Fruit fly (Drosophila melanogaster): ENCODE results near the gene Hex-A.
A peak's percentile ranks its signal among the peaks of the same experiment; 100 is the strongest.

Gene Hex-A

DNA sequence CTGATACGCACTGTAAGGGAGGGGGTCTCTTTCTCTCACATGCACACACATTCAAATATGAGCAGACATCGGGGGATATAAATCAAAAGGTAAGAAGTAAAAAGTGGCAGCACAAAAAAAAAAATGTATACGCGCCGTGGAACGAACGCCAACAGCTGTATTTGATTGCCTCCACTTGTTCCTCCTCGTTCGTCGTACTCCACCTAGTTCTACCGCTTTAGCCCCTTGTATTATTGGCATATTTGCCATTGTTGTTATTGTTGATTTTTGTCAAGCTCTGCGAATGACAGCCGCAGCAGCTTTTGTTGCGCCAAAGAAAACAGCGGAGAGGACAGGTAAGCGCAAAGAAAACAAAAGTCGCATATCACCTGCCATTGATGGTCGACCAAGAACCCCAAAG, 51.4 kb downstream of the Hex-A start:
- TF ChIP-seq Med (GFP tag) (peak; percentile 37), CG8388 (GFP tag; optimal IDR thresholded peaks at IDR 0.05) (peak; percentile 10), CkIIα-i1 (GFP tag; IDR thresholded peaks at IDR 0.05) (no peak), scrt (GFP tag; optimal IDR thresholded peaks at IDR 0.05) (no peak), sim (GFP tag; IDR thresholded peaks at IDR 0.05) (no peak), nau (GFP tag; optimal IDR thresholded peaks at IDR 0.05) (peak; percentile 56), Rfx (GFP tag; IDR thresholded peaks at IDR 0.05) (0 out of 2 replicates have a peak, but pooled peaks have one; percentile 23), chinmo (GFP tag; IDR thresholded peaks at IDR 0.05; ENCODE audit: partially characterized antibody) (0 out of 4 replicates have a peak, but pooled peaks have one; percentile 31), Ada2b (GFP tag; IDR thresholded peaks at IDR 0.05) (no peak), Dad (GFP tag; optimal IDR thresholded peaks at IDR 0.05) (no peak), Dbx (GFP tag; IDR thresholded peaks at IDR 0.05) (0 out of 3 replicates have a peak, but pooled peaks have one; percentile 18), sisA (GFP tag; IDR thresholded peaks at IDR 0.05) (no peak), CG12391 (tag; optimal IDR thresholded peaks at IDR 0.05) (no peak), tna (GFP tag; IDR thresholded peaks at IDR 0.05; ENCODE audit: partially characterized antibody) (no peak), inv (GFP tag; IDR thresholded peaks at IDR 0.05; ENCODE audit: partially characterized antibody) (no peak), CG9932 (GFP tag; IDR thresholded peaks at IDR 0.05) (no peak), Fer3 (tag; optimal IDR thresholded peaks at IDR 0.05) (no peak), CG32767 (GFP tag; IDR thresholded peaks at IDR 0.05) (no peak), CG12769 (tag; optimal IDR thresholded peaks at IDR 0.05) (peak; percentile 19)

DNA sequence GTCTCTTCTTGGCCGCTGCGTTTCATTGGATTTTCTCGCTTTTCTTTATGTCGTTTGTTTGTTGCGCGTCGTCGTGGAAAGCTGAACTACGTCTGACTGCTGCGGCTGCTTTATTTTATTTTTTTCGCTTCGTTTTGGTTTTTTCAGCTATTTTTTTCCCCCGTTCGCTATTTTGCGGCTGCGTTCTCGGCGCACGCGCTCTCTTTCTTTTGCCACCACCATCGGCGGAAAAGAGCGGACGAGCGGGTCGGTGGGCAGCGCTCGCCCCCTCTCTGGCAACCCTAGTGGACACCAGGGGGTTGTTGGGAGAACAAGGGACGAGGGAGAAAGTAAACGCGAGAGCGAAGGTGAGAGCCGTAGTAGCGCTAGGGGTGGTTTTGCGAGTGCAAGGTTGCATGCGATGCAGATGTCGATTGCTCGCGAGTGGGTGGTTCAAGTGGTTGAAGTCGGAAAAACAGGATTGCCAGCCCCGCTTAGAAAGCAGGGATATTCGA, 53.5 kb downstream of the Hex-A start:
- TF ChIP-seq al (GFP tag; IDR thresholded peaks at IDR 0.05) (no peak), Camta (GFP tag; optimal IDR thresholded peaks at IDR 0.05) (no peak), Mes4 (GFP tag; optimal IDR thresholded peaks at IDR 0.05) (no peak), CG13287 (GFP tag; IDR thresholded peaks at IDR 0.05; ENCODE audit: partially characterized antibody) (peak; percentile 64), Sry-β (GFP tag; optimal IDR thresholded peaks at IDR 0.05) (no peak), Nf-YC (tag; optimal IDR thresholded peaks at IDR 0.05) (no peak), sob (GFP tag; IDR thresholded peaks at IDR 0.05) (0 out of 2 replicates have a peak, but pooled peaks have one; percentile 7), CG15479 (GFP tag; optimal IDR thresholded peaks at IDR 0.05) (no peak), CG16813 (GFP tag; IDR thresholded peaks at IDR 0.05; ENCODE audit: partially characterized antibody) (peak; percentile 26; the same call in 1 of the 3 replicates), jigr1 (GFP tag; IDR thresholded peaks at IDR 0.05) (no peak), ewg (GFP tag; optimal IDR thresholded peaks at IDR 0.05) (peak; percentile 82), CG18011 (GFP tag; optimal IDR thresholded peaks at IDR 0.05) (no peak), nom (GFP tag; optimal IDR thresholded peaks at IDR 0.05) (peak; percentile 18), Opbp (GFP tag; IDR thresholded peaks at IDR 0.05; ENCODE audit: partially characterized antibody) (peak; percentile 57; the same call in 1 of the 3 replicates), CG10979 (tag; optimal IDR thresholded peaks at IDR 0.05) (no peak), CG12769 (tag; optimal IDR thresholded peaks at IDR 0.05) (no peak), CG7271 (tag; optimal IDR thresholded peaks at IDR 0.05) (no peak), Sin3A (optimal IDR thresholded peaks at IDR 0.05) (no peak), CG11723 (GFP tag; optimal IDR thresholded peaks at IDR 0.05) (no peak), Dref (GFP tag; IDR thresholded peaks at IDR 0.05) (peak; percentile 37; the same call in 1 of the 2 replicates), CG11456 (GFP tag; IDR thresholded peaks at IDR 0.05) (no peak), Drgx (GFP tag; IDR thresholded peaks at IDR 0.05) (peak; percentile 63), Mad (GFP tag; optimal IDR thresholded peaks at IDR 0.05) (no peak), CG2129 (GFP tag; IDR thresholded peaks at IDR 0.05; ENCODE audit: partially characterized antibody) (0 out of 2 replicates have a peak, but pooled peaks have one; percentile 10), seq (GFP tag; IDR thresholded peaks at IDR 0.05) (peak; percentile 93), pros (GFP tag; optimal IDR thresholded peaks at IDR 0.05) (peak; percentile 10), CG12219 (GFP tag; optimal IDR thresholded peaks at IDR 0.05) (no peak), Deaf1 (tag; optimal IDR thresholded peaks at IDR 0.05) (peak; percentile 52), Adf1 (GFP tag; IDR thresholded peaks at IDR 0.05) (peak; percentile 15; the same call in 1 of the 2 replicates), CG14710 (tag; optimal IDR thresholded peaks at IDR 0.05) (no peak), Atf6 (GFP tag; IDR thresholded peaks at IDR 0.05) (no peak)

Measured in whole organism, embryonic.